Fruit fly (Drosophila melanogaster): ENCODE data around the gene Cp15.

Cp15 gene

DNA sequence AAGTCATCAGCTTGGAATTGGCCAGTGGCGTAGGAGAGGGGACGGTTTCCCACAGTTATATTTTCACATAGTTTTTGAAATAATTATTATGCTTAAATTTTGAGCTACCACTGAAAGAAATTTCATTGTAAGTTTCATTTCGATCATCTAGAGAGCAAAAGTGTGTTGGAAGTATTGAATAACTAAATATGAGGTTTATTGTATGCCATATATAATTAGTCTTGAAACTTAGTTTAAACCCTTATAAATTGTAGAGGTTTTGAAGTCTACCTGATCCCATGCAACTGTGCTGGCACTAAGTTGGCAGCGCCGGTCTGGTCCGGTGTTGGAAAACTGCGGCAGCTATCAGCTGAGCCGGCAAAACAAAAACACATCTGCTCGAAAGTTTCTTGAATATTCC is 7.1 kb upstream of the Cp15 start, which contains the start of the genes CG32022 and CG6511 (continued):
- TF ChIP-seq luna (GFP tag; optimal IDR thresholded peaks at IDR 0.05) (peak; percentile 94), sima (GFP tag; optimal IDR thresholded peaks at IDR 0.05) (peak; percentile 90), usp (GFP tag; optimal IDR thresholded peaks at IDR 0.05) (no peak), PHDP (tag; optimal IDR thresholded peaks at IDR 0.05) (peak; percentile 96), CG4707 (GFP tag; optimal IDR thresholded peaks at IDR 0.05) (peak; percentile 60), CG34376 (GFP tag; optimal IDR thresholded peaks at IDR 0.05) (peak; percentile 97), CG15269 (tag; optimal IDR thresholded peaks at IDR 0.05) (peak; percentile 97), CG1832 (GFP tag; optimal IDR thresholded peaks at IDR 0.05) (no peak), ro (GFP tag; IDR thresholded peaks at IDR 0.05) (peak; percentile 91), CG12659 (GFP tag; optimal IDR thresholded peaks at IDR 0.05) (peak; percentile 98), kni (GFP tag; optimal IDR thresholded peaks at IDR 0.05) (peak; percentile 92), CG9932 (GFP tag; IDR thresholded peaks at IDR 0.05) (peak; percentile 99), CG18764 (GFP tag; optimal IDR thresholded peaks at IDR 0.05) (peak; percentile 96), dimm (GFP tag; IDR thresholded peaks at IDR 0.05) (peak; percentile 90), CG17361 (GFP tag; IDR thresholded peaks at IDR 0.05) (peak; percentile 99), fd102C (GFP tag; optimal IDR thresholded peaks at IDR 0.05) (peak; percentile 80), az2 (GFP tag; optimal IDR thresholded peaks at IDR 0.05) (peak; percentile 96), HLH54F (GFP tag; optimal IDR thresholded peaks at IDR 0.05) (peak; percentile 99), unc-4 (GFP tag; IDR thresholded peaks at IDR 0.05; ENCODE audit: partially characterized antibody) (no peak), Deaf1 (tag; optimal IDR thresholded peaks at IDR 0.05) (no peak), CG16813 (GFP tag; IDR thresholded peaks at IDR 0.05; ENCODE audit: partially characterized antibody) (no peak), CG14965 (GFP tag; optimal IDR thresholded peaks at IDR 0.05; ENCODE audit: borderline replicate concordance) (peak; percentile 52), ATbp (GFP tag; optimal IDR thresholded peaks at IDR 0.05) (peak; percentile 91), knrl (GFP tag; IDR thresholded peaks at IDR 0.05; ENCODE audit: partially characterized antibody) (no peak; the same call in 2 of the 3 replicates), lmd (GFP tag; IDR thresholded peaks at IDR 0.05) (peak; percentile 97), lilli (GFP tag; optimal IDR thresholded peaks at IDR 0.05) (peak; percentile 99), CG34224 (GFP tag; IDR thresholded peaks at IDR 0.05; ENCODE audit: partially characterized antibody) (no peak; the same call in 2 of the 3 replicates), NC2α (GFP tag; optimal IDR thresholded peaks at IDR 0.05) (peak; percentile 95), CG14050 (GFP tag; IDR thresholded peaks at IDR 0.05) (peak; percentile 94), Fer2 (tag; optimal IDR thresholded peaks at IDR 0.05) (peak; percentile 96), Doc3 (GFP tag; IDR thresholded peaks at IDR 0.05; ENCODE audit: partially characterized antibody) (no peak), dmrt99B (tag; optimal IDR thresholded peaks at IDR 0.05) (peak; percentile 94), odd (GFP tag; optimal IDR thresholded peaks at IDR 0.05) (no peak), Med (GFP tag) (peak; percentile 99), HLHmδ (GFP tag; optimal IDR thresholded peaks at IDR 0.05) (no peak), Dp (GFP tag; optimal IDR thresholded peaks at IDR 0.05) (peak; percentile 46), D19B (GFP tag; optimal IDR thresholded peaks at IDR 0.05) (peak; percentile 95), Camta (GFP tag; optimal IDR thresholded peaks at IDR 0.05) (peak; percentile 97), run (tag; optimal IDR thresholded peaks at IDR 0.05) (peak; percentile 86), CG7357 (GFP tag; IDR thresholded peaks at IDR 0.05) (peak; percentile 95), zf30C (GFP tag; optimal IDR thresholded peaks at IDR 0.05) (peak; percentile 69), tx (GFP tag; optimal IDR thresholded peaks at IDR 0.05) (peak; percentile 99), tna (GFP tag; IDR thresholded peaks at IDR 0.05; ENCODE audit: partially characterized antibody) (no peak), CG4730 (GFP tag; IDR thresholded peaks at IDR 0.05) (peak; percentile 91), inv (GFP tag; IDR thresholded peaks at IDR 0.05; ENCODE audit: partially characterized antibody) (no peak), org-1 (GFP tag; optimal IDR thresholded peaks at IDR 0.05) (peak; percentile 91), CG15011 (GFP tag; optimal IDR thresholded peaks at IDR 0.05) (peak; percentile 93), danr (GFP tag; IDR thresholded peaks at IDR 0.05) (peak; percentile 92), hkb (optimal IDR thresholded peaks at IDR 0.05) (peak; percentile 48), hkb (GFP tag; IDR thresholded peaks at IDR 0.05) (peak; percentile 95)

Measured in whole organism, embryonic.